Worm (Caenorhabditis elegans): ENCODE data around the gene xbx-6.

xbx-6 gene

ce11 chrV:9680260-9680659 lies 22.6 kb upstream of the xbx-6 start:
- TF ChIP-seq nhr-2 (tag; optimal IDR thresholded peaks at IDR 0.05) (no peak), mls-2 (tag; optimal IDR thresholded peaks at IDR 0.05) (no peak)

- no peak for TF ChIP-seq nhr-237 (tag; optimal IDR thresholded peaks at IDR 0.05)
- TF ChIP-seq ces-1 (GFP tag; optimal IDR thresholded peaks at IDR 0.05) = no peak
- no peak for TF ChIP-seq ztf-11 (tag; optimal IDR thresholded peaks at IDR 0.05)
- TF ChIP-seq cnd-1 (tag; optimal IDR thresholded peaks at IDR 0.05) = no peak
- TF ChIP-seq unc-62 (GFP tag; optimal IDR thresholded peaks at IDR 0.05) = no peak
- TF ChIP-seq nhr-12 (tag; optimal IDR thresholded peaks at IDR 0.05) = no peak
- no peak for TF ChIP-seq mep-1 (tag; optimal IDR thresholded peaks at IDR 0.05)
- no peak for TF ChIP-seq zip-8 (tag; optimal IDR thresholded peaks at IDR 0.05)
- TF ChIP-seq bed-3 (GFP tag; optimal IDR thresholded peaks at IDR 0.05) = no peak
- TF ChIP-seq ceh-83 (GFP tag; optimal IDR thresholded peaks at IDR 0.05) = no peak
- no peak for TF ChIP-seq lin-13 (tag; optimal IDR thresholded peaks at IDR 0.05)
- TF ChIP-seq sptf-1 (tag; optimal IDR thresholded peaks at IDR 0.05) = no peak
- TF ChIP-seq sem-2 (GFP tag; optimal IDR thresholded peaks at IDR 0.05) = no peak
- TF ChIP-seq lsy-2 (tag; optimal IDR thresholded peaks at IDR 0.05) = no peak
- no peak for TF ChIP-seq ham-2 (GFP tag; optimal IDR thresholded peaks at IDR 0.05)
- TF ChIP-seq unc-39 (tag; optimal IDR thresholded peaks at IDR 0.05) = no peak
- TF ChIP-seq nhr-28 (tag; optimal IDR thresholded peaks at IDR 0.05) = no peak
- TF ChIP-seq hlh-1 (tag; optimal IDR thresholded peaks at IDR 0.05) = no peak
Observed at ce11 chrV:9685559-9685958, 17.3 kb upstream of the xbx-6 start, which contains the start of gene ZK287.4. Gene ZK287.4 (minus strand): TSS chrV:9685659.

- TF ChIP-seq sptf-1 (tag; optimal IDR thresholded peaks at IDR 0.05) (no peak), bed-3 (GFP tag; optimal IDR thresholded peaks at IDR 0.05) (no peak), sem-2 (GFP tag; optimal IDR thresholded peaks at IDR 0.05) (no peak), mls-2 (tag; optimal IDR thresholded peaks at IDR 0.05) (no peak), unc-120 (tag; optimal IDR thresholded peaks at IDR 0.05; ENCODE audit: poor library complexity, severe bottlenecking) (no peak), ces-1 (GFP tag; optimal IDR thresholded peaks at IDR 0.05) (no peak), nhr-12 (tag; optimal IDR thresholded peaks at IDR 0.05) (no peak), elt-1 (tag; optimal IDR thresholded peaks at IDR 0.05; ENCODE audit: borderline replicate concordance, insufficient read depth) (no peak), lin-13 (tag; optimal IDR thresholded peaks at IDR 0.05) (no peak), nhr-28 (tag; optimal IDR thresholded peaks at IDR 0.05) (no peak), ceh-43 (GFP tag; optimal IDR thresholded peaks at IDR 0.05) (no peak), tbx-8 (GFP tag; optimal IDR thresholded peaks at IDR 0.05) (no peak), lin-32 (GFP tag; optimal IDR thresholded peaks at IDR 0.05) (no peak), unc-62 (GFP tag; optimal IDR thresholded peaks at IDR 0.05) (no peak), hlh-1 (tag; optimal IDR thresholded peaks at IDR 0.05) (no peak), elt-3 (tag; optimal IDR thresholded peaks at IDR 0.05) (no peak), mep-1 (tag; optimal IDR thresholded peaks at IDR 0.05) (no peak)
Observed at ce11 chrV:9689364-9689763, 13.5 kb upstream of the xbx-6 start.

ce11 chrV:9690099-9690572 lies 12.7 kb upstream of the xbx-6 start, which contains the start of gene rbx-1:
Gene rbx-1 (minus strand): TSS chrV:9690522.
- TF ChIP-seq mls-2 (tag; optimal IDR thresholded peaks at IDR 0.05) = no peak
- no peak for TF ChIP-seq mep-1 (tag; optimal IDR thresholded peaks at IDR 0.05)
- TF ChIP-seq ces-1 (GFP tag; optimal IDR thresholded peaks at IDR 0.05) = no peak
- no peak for TF ChIP-seq nhr-12 (tag; optimal IDR thresholded peaks at IDR 0.05)
- TF ChIP-seq lsy-2 (tag; optimal IDR thresholded peaks at IDR 0.05) = no peak
- TF ChIP-seq blmp-1 (tag; optimal IDR thresholded peaks at IDR 0.05) = no peak
- TF ChIP-seq nhr-237 (tag; optimal IDR thresholded peaks at IDR 0.05) = no peak
- TF ChIP-seq lin-32 (GFP tag; optimal IDR thresholded peaks at IDR 0.05) = no peak
- no peak for TF ChIP-seq unc-39 (tag; optimal IDR thresholded peaks at IDR 0.05)
- TF ChIP-seq lin-13 (tag; optimal IDR thresholded peaks at IDR 0.05) = no peak
- TF ChIP-seq sem-2 (GFP tag; optimal IDR thresholded peaks at IDR 0.05) = no peak
- no peak for TF ChIP-seq zip-8 (tag; optimal IDR thresholded peaks at IDR 0.05)
- TF ChIP-seq bed-3 (GFP tag; optimal IDR thresholded peaks at IDR 0.05) = no peak
- TF ChIP-seq elt-3 (tag; optimal IDR thresholded peaks at IDR 0.05) = no peak
- no peak for TF ChIP-seq cnd-1 (tag; optimal IDR thresholded peaks at IDR 0.05)
- no peak for TF ChIP-seq nhr-28 (tag; optimal IDR thresholded peaks at IDR 0.05)

ce11 chrV:9690728-9691127 lies 12.1 kb upstream of the xbx-6 start:
- TF ChIP-seq M03D4.4 (tag; optimal IDR thresholded peaks at IDR 0.05) = no peak
- TF ChIP-seq ces-1 (GFP tag; optimal IDR thresholded peaks at IDR 0.05) = no peak
- TF ChIP-seq snpc-4 (tag; optimal IDR thresholded peaks at IDR 0.05) = no peak
- TF ChIP-seq lsy-2 (tag; optimal IDR thresholded peaks at IDR 0.05) = peak; percentile 90
- TF ChIP-seq bed-3 (GFP tag; optimal IDR thresholded peaks at IDR 0.05) = no peak
- peak; percentile 37 for TF ChIP-seq mep-1 (tag; optimal IDR thresholded peaks at IDR 0.05)
- no peak for TF ChIP-seq elt-1 (tag; optimal IDR thresholded peaks at IDR 0.05; ENCODE audit: borderline replicate concordance, insufficient read depth)
- TF ChIP-seq flh-1 (GFP tag; optimal IDR thresholded peaks at IDR 0.05) = no peak
- TF ChIP-seq ceh-39 (tag; optimal IDR thresholded peaks at IDR 0.05) = no peak
- TF ChIP-seq drap-1 (GFP tag; optimal IDR thresholded peaks at IDR 0.05) = no peak
- TF ChIP-seq ceh-43 (GFP tag; optimal IDR thresholded peaks at IDR 0.05) = no peak
- peak; percentile 85 for TF ChIP-seq blmp-1 (tag; optimal IDR thresholded peaks at IDR 0.05)
- TF ChIP-seq unc-39 (tag; optimal IDR thresholded peaks at IDR 0.05) = no peak
- no peak for TF ChIP-seq elt-3 (tag; optimal IDR thresholded peaks at IDR 0.05)
- no peak for TF ChIP-seq sptf-1 (tag; optimal IDR thresholded peaks at IDR 0.05)

Measured in whole organism, mixed stage, embryonic.